Fruit fly (Drosophila melanogaster) whole organism, embryonic: ENCODE results near the gene CtsF.

ENCODE experiments used
- Abd-B ChIP-seq: fragments of 200-800 bp; sonication (Bioruptor generic); optimal IDR thresholded peaks from 2 replicates; lab custom pipeline; 2018; ENCODE audit warnings: missing biosample characterization, mild to moderate bottlenecking, missing genetic modification characterization, moderate library complexity
- BEAF-32 ChIP-seq: fragments of 200-800 bp; sonication (Bioruptor generic); optimal IDR thresholded peaks from 3 replicates; lab custom pipeline; 2017; ENCODE audit warnings: missing biosample characterization, missing genetic modification characterization, mild to moderate bottlenecking, moderate library complexity, missing genetic modification reagents
- CG11456 ChIP-seq: fragments of 200-800 bp; sonication (Bioruptor generic); IDR thresholded peaks from 3 replicates; pipeline ENCODE4 v1.3.6; 2022; ENCODE audit warnings: missing biosample characterization, missing genetic modification characterization
- CG13287 ChIP-seq: fragments of 200-800 bp; sonication (Bioruptor generic); IDR thresholded peaks from 2 replicates; pipeline ENCODE4 v1.3.6; 2022; ENCODE audit warnings: missing biosample characterization, missing genetic modification characterization; ENCODE audit not compliant: partially characterized antibody
- CG14710 ChIP-seq: fragments of 200-800 bp; sonication (Bioruptor generic); optimal IDR thresholded peaks from 3 replicates; lab custom pipeline; 2019; ENCODE audit warnings: missing biosample characterization, mild to moderate bottlenecking, missing genetic modification characterization, moderate library complexity
- CG15269 ChIP-seq: fragments of 200-800 bp; sonication (Bioruptor generic); optimal IDR thresholded peaks from 2 replicates; lab custom pipeline; 2018; ENCODE audit warnings: missing biosample characterization, mild to moderate bottlenecking, missing genetic modification characterization, moderate library complexity
- CG1603 ChIP-seq: fragments of 200-800 bp; sonication (Bioruptor generic); optimal IDR thresholded peaks from 2 replicates; lab custom pipeline; 2019; ENCODE audit warnings: missing biosample characterization, mild to moderate bottlenecking, missing genetic modification characterization, moderate library complexity
- CG34376 ChIP-seq: fragments of 200-800 bp; sonication (Bioruptor generic); optimal IDR thresholded peaks from 2 replicates; lab custom pipeline; 2018; ENCODE audit warnings: missing biosample characterization, mild to moderate bottlenecking, missing genetic modification characterization
- CG3995 ChIP-seq: fragments of 200-800 bp; sonication (Bioruptor generic); optimal IDR thresholded peaks from 3 replicates; lab custom pipeline; 2016; ENCODE audit warnings: missing biosample characterization, missing genetic modification characterization
- CTCF ChIP-seq: fragments of 200-800 bp; sonication (Bioruptor generic); optimal IDR thresholded peaks from 2 replicates; lab custom pipeline; 2017; ENCODE audit warnings: missing biosample characterization, mild to moderate bottlenecking, missing genetic modification characterization, moderate library complexity
- D ChIP-seq, 2 experiments: fragments of 200-800 bp in 1 of 2; fragments of >200 bp in 1 of 2; sonication (Bioruptor generic) in 1 of 2; optimal IDR thresholded peaks; 2 replicates in 1 of 2; 3 replicates in 1 of 2; lab custom pipeline; 2017; ENCODE audit warnings: mild to moderate bottlenecking in 1 of 2, missing biosample characterization in 1 of 2, missing genetic modification characterization in 1 of 2, missing genetic modification reagents in 1 of 2
- Dll ChIP-seq: fragments of 200-800 bp; sonication (Bioruptor generic); IDR thresholded peaks from 4 replicates; pipeline ENCODE4 v1.3.6; 2022; ENCODE audit warnings: missing biosample characterization, missing genetic modification characterization; ENCODE audit not compliant: partially characterized antibody
- Dp ChIP-seq: fragments of 200-800 bp; sonication (Bioruptor generic); optimal IDR thresholded peaks from 2 replicates; lab custom pipeline; 2018; ENCODE audit warnings: missing biosample characterization, mild to moderate bottlenecking, missing genetic modification characterization, moderate library complexity
- E2f2 ChIP-seq: fragments of 200-800 bp; sonication (Bioruptor generic); IDR thresholded peaks from 2 replicates; pipeline ENCODE4 v1.3.6; 2022; ENCODE audit warnings: missing biosample characterization, missing genetic modification characterization
- HmgZ ChIP-seq: fragments of 200-800 bp; sonication (Bioruptor generic); optimal IDR thresholded peaks from 2 replicates; lab custom pipeline; 2018; ENCODE audit warnings: missing biosample characterization, mild to moderate bottlenecking, missing genetic modification characterization
- Hsf ChIP-seq: fragments of 200-800 bp; sonication (Bioruptor generic); optimal IDR thresholded peaks from 3 replicates; lab custom pipeline; 2016; ENCODE audit warnings: missing biosample characterization, missing genetic modification characterization
- MBD-R2 ChIP-seq: fragments of 200-800 bp; sonication (Bioruptor generic); IDR thresholded peaks from 2 replicates; pipeline ENCODE4 v1.3.6; 2022; ENCODE audit warnings: missing biosample characterization, missing genetic modification characterization
- MESR4 ChIP-seq: fragments of 200-800 bp; sonication (Bioruptor generic); optimal IDR thresholded peaks from 2 replicates; lab custom pipeline; 2018; ENCODE audit warnings: missing biosample characterization, mild to moderate bottlenecking, missing genetic modification characterization, moderate library complexity
- Med ChIP-seq: fragments of 200-800 bp; sonication (Bioruptor generic); peaks from one replicate; lab custom pipeline; 2016; ENCODE audit warnings: missing biosample characterization, missing genetic modification characterization, mild to moderate bottlenecking, inconsistent platforms, moderate library complexity
- Myb ChIP-seq: fragments of 200-800 bp; sonication (Bioruptor generic); optimal IDR thresholded peaks from 2 replicates; lab custom pipeline; 2016; ENCODE audit warnings: missing biosample characterization, missing genetic modification characterization
- Neu2 ChIP-seq: fragments of 200-800 bp; sonication (Bioruptor generic); optimal IDR thresholded peaks from 3 replicates; lab custom pipeline; 2016; ENCODE audit warnings: missing biosample characterization, missing genetic modification characterization, borderline replicate concordance
- Oaz ChIP-seq: fragments of 200-800 bp; sonication (Bioruptor generic); IDR thresholded peaks from 2 replicates; pipeline ENCODE4 v1.3.6; 2022; ENCODE audit warnings: missing biosample characterization, missing genetic modification characterization
- Oli ChIP-seq: fragments of 200-800 bp; sonication (Bioruptor generic); optimal IDR thresholded peaks from 2 replicates; lab custom pipeline; 2018; ENCODE audit warnings: missing biosample characterization, mild to moderate bottlenecking, missing genetic modification characterization, moderate library complexity
- PHDP ChIP-seq: fragments of 200-800 bp; sonication (Bioruptor generic); optimal IDR thresholded peaks from 3 replicates; lab custom pipeline; 2018; ENCODE audit warnings: missing biosample characterization, mild to moderate bottlenecking, missing genetic modification characterization, moderate library complexity
- Ssrp ChIP-seq: fragments of 200-800 bp; sonication (Bioruptor generic); optimal IDR thresholded peaks from 2 replicates; lab custom pipeline; 2018; ENCODE audit warnings: missing biosample characterization, mild to moderate bottlenecking, missing genetic modification characterization, moderate library complexity
- cg ChIP-seq: fragments of 200-800 bp; sonication (Bioruptor generic); optimal IDR thresholded peaks from 3 replicates; lab custom pipeline; 2019; ENCODE audit warnings: missing biosample characterization, mild to moderate bottlenecking, missing genetic modification characterization, moderate library complexity
- dimm ChIP-seq: fragments of 200-800 bp; sonication (Bioruptor generic); IDR thresholded peaks from 2 replicates; pipeline ENCODE4 v1.3.6; 2022; ENCODE audit warnings: missing biosample characterization, missing genetic modification characterization
- emc ChIP-seq: fragments of 200-800 bp; sonication (Bioruptor generic); optimal IDR thresholded peaks from 2 replicates; lab custom pipeline; 2016; ENCODE audit warnings: missing biosample characterization, missing genetic modification characterization
- en ChIP-seq: fragments of 200-800 bp; sonication (Bioruptor generic); optimal IDR thresholded peaks from 2 replicates; lab custom pipeline; 2016; ENCODE audit warnings: missing biosample characterization, missing genetic modification characterization
- fd64A ChIP-seq: fragments of 200-800 bp; sonication (Bioruptor generic); optimal IDR thresholded peaks from 3 replicates; lab custom pipeline; 2018; ENCODE audit warnings: missing biosample characterization, mild to moderate bottlenecking, missing genetic modification characterization
- gfzf ChIP-seq: fragments of 200-800 bp; sonication (Bioruptor generic); optimal IDR thresholded peaks from 2 replicates; lab custom pipeline; 2016; ENCODE audit warnings: missing biosample characterization, mild to moderate bottlenecking, missing genetic modification characterization, moderate library complexity
- gt ChIP-seq: fragments of 200-800 bp; sonication (Bioruptor generic); IDR thresholded peaks from 2 replicates; pipeline ENCODE4 v1.3.6; 2022; ENCODE audit warnings: missing biosample characterization, missing genetic modification characterization
- lmd ChIP-seq: fragments of 200-800 bp; sonication (Bioruptor generic); IDR thresholded peaks from 2 replicates; pipeline ENCODE4 v1.3.6; 2022; ENCODE audit warnings: missing biosample characterization, missing genetic modification characterization
- maf-S ChIP-seq: fragments of 200-800 bp; sonication (Bioruptor generic); optimal IDR thresholded peaks from 2 replicates; lab custom pipeline; 2016; ENCODE audit warnings: missing biosample characterization, missing genetic modification characterization
- nerfin-1 ChIP-seq: fragments of 200-800 bp; sonication (Bioruptor generic); optimal IDR thresholded peaks from 3 replicates; lab custom pipeline; 2019; ENCODE audit warnings: missing biosample characterization, mild to moderate bottlenecking, missing genetic modification characterization, moderate library complexity
- nom ChIP-seq: fragments of 200-800 bp; sonication (Bioruptor generic); optimal IDR thresholded peaks from 2 replicates; lab custom pipeline; 2017; ENCODE audit warnings: missing biosample characterization, missing genetic modification characterization, mild to moderate bottlenecking, moderate library complexity, missing genetic modification reagents
- row ChIP-seq: fragments of 200-800 bp; sonication (Bioruptor generic); IDR thresholded peaks from 3 replicates; pipeline ENCODE4 v1.3.6; 2022; ENCODE audit warnings: missing biosample characterization, missing genetic modification characterization
- sens ChIP-seq: fragments of 200-800 bp; sonication (Bioruptor generic); peaks from one replicate; lab custom pipeline; 2016; ENCODE audit warnings: missing biosample characterization, missing genetic modification characterization
- stwl ChIP-seq: fragments of 200-800 bp; sonication (Bioruptor generic); optimal IDR thresholded peaks from 3 replicates; lab custom pipeline; 2018; ENCODE audit warnings: missing biosample characterization, mild to moderate bottlenecking, missing genetic modification characterization, moderate library complexity
- trem ChIP-seq: fragments of 200-800 bp; optimal IDR thresholded peaks from 3 replicates; lab custom pipeline; 2019; ENCODE audit warnings: missing biosample characterization, mild to moderate bottlenecking, missing genetic modification characterization, moderate library complexity
- trh ChIP-seq: fragments of 200-800 bp; sonication (Bioruptor generic); optimal IDR thresholded peaks from 2 replicates; lab custom pipeline; 2016; ENCODE audit warnings: missing biosample characterization, missing genetic modification characterization
- tup ChIP-seq: fragments of 200-800 bp; sonication (Bioruptor generic); optimal IDR thresholded peaks from 2 replicates; lab custom pipeline; 2016; ENCODE audit warnings: missing biosample characterization, mild to moderate bottlenecking, missing genetic modification characterization, moderate library complexity
- tx ChIP-seq: fragments of 200-800 bp; sonication (Bioruptor generic); optimal IDR thresholded peaks from 2 replicates; lab custom pipeline; 2016; ENCODE audit warnings: missing biosample characterization, missing genetic modification characterization

Gene CtsF

dm6 chr3R:5226025-5226424, 25.5 kb downstream of the CtsF start, which contains the start of gene Vps37B (continued):
- no peak for TF ChIP-seq nerfin-1 (tag; lab: Kevin White, UChicago)
- no peak for TF ChIP-seq Abd-B (GFP tag; lab: Kevin White, UChicago)
- TF ChIP-seq maf-S (GFP tag; lab: Kevin White, UChicago) = no peak
- peak; percentile 31; the same call in 1 of the 2 replicates for TF ChIP-seq CG13287 (GFP tag; lab: Robert Waterston, UW)
- no peak for TF ChIP-seq CG15269
- TF ChIP-seq gfzf = peak; percentile 83
- TF ChIP-seq trem (tag; lab: Kevin White, UChicago) = peak; percentile 21
- peak; percentile 75 for TF ChIP-seq Myb (GFP tag; lab: Kevin White, UChicago)
- no peak for TF ChIP-seq fd64A (GFP tag; lab: Kevin White, UChicago)
- TF ChIP-seq trh (GFP tag; lab: Kevin White, UChicago) = no peak
- TF ChIP-seq cg (GFP tag; lab: Kevin White, UChicago) = no peak
- no peak for TF ChIP-seq gt (GFP tag; lab: Robert Waterston, UW)
- TF ChIP-seq MESR4 (GFP tag; lab: Kevin White, UChicago) = peak; percentile 93
- peak; percentile 93 for TF ChIP-seq E2f2 (GFP tag; lab: Robert Waterston, UW)
- TF ChIP-seq CTCF (GFP tag; lab: Kevin White, UChicago) = peak; percentile 43
- TF ChIP-seq BEAF-32 = peak; percentile 14
- TF ChIP-seq nom = peak; percentile 1
- peak; percentile 67 for TF ChIP-seq stwl (tag; lab: Kevin White, UChicago)
- no peak for TF ChIP-seq dimm (GFP tag; lab: Robert Waterston, UW)
- no peak for TF ChIP-seq tup (GFP tag; lab: Kevin White, UChicago)
- no peak for TF ChIP-seq Oli
- no peak for TF ChIP-seq Ssrp
- 0 out of 3 replicates have a peak, but pooled peaks have one; percentile 7 for TF ChIP-seq row (GFP tag; lab: Robert Waterston, UW)
- TF ChIP-seq Dp (GFP tag; lab: Kevin White, UChicago) = peak; percentile 86
- TF ChIP-seq HmgZ (tag; lab: Kevin White, UChicago) = peak; percentile 11
- TF ChIP-seq CG34376 = no peak
- no peak for TF ChIP-seq tx (GFP tag; lab: Kevin White, UChicago)
- peak; percentile 21 for TF ChIP-seq Med (GFP tag; lab: Kevin White, UChicago)
- peak; percentile 23 for TF ChIP-seq CG14710 (tag; lab: Kevin White, UChicago)
- TF ChIP-seq emc (GFP tag; lab: Kevin White, UChicago) = no peak
- TF ChIP-seq MBD-R2 = peak; percentile 51; the same call in 1 of the 2 replicates
- no peak for TF ChIP-seq Hsf (GFP tag; lab: Kevin White, UChicago)
- no peak for TF ChIP-seq lmd (GFP tag; lab: Robert Waterston, UW)
- TF ChIP-seq Oaz (GFP tag; lab: Robert Waterston, UW) = no peak
- TF ChIP-seq D (optimal IDR thresholded peaks at IDR 0.05; lab: Kevin White, UChicago) = peak; percentile 41
- TF ChIP-seq D (GFP tag; optimal IDR thresholded peaks at IDR 0.05; lab: Kevin White, UChicago) = no peak
- peak; percentile 49 for TF ChIP-seq CG1603 (tag; lab: Kevin White, UChicago)
- TF ChIP-seq CG3995 (GFP tag; lab: Kevin White, UChicago) = peak; percentile 66
- no peak for TF ChIP-seq Neu2
- no peak for TF ChIP-seq sens (GFP tag; lab: Kevin White, UChicago)
- no peak for TF ChIP-seq en
- no peak for TF ChIP-seq CG11456
- TF ChIP-seq Dll = peak; percentile 21; the same call in 1 of the 4 replicates
- no peak for TF ChIP-seq PHDP (tag; lab: Kevin White, UChicago)
